Worm (Caenorhabditis elegans) whole organism, L4 larva: ENCODE data around the gene srh-204.

Experiments
- aly-2 ChIP-seq: sonication (generic microtip); optimal IDR thresholded peaks from 2 replicates; lab custom pipeline; 2018; ENCODE audit warnings: missing biosample characterization, missing genetic modification characterization
- ceh-82 ChIP-seq: sonication (generic microtip); optimal IDR thresholded peaks from 2 replicates; lab custom pipeline; 2017; ENCODE audit warnings: missing biosample characterization, missing genetic modification characterization
- mdl-1 ChIP-seq, 2 experiments: fragments of 150-350 bp in 1 of 2; sonication (generic microtip) in 1 of 2; optimal IDR thresholded peaks; 2 replicates each; lab custom pipeline; 2014 to 2017; ENCODE audit warnings: missing biosample characterization in 2 of 2, missing genetic modification characterization in 2 of 2
- nhr-237 ChIP-seq: sonication (generic microtip); optimal IDR thresholded peaks from 2 replicates; lab custom pipeline; 2017; ENCODE audit warnings: missing biosample characterization, missing genetic modification characterization
- nhr-41 ChIP-seq: fragments of 200-800 bp; sonication (Bioruptor generic); IDR thresholded peaks from 2 replicates; pipeline ENCODE4 v1.3.6; 2022; ENCODE audit warnings: missing genetic modification reagents, missing genetic modification characterization, missing compliant biosample characterization
- pha-4 ChIP-seq, 2 experiments: fragments of 150-350 bp in 1 of 2; fragments of 200-800 bp in 1 of 2; sonication (Bioruptor generic) in 1 of 2; IDR thresholded peaks in 1 of 2; optimal IDR thresholded peaks in 1 of 2; 2 replicates each; pipeline versions ENCODE4 v1.3.6 to Lab custom; 2014 to 2022; ENCODE audit warnings: missing genetic modification characterization in 2 of 2, missing genetic modification reagents in 2 of 2, missing biosample characterization in 1 of 2, missing compliant biosample characterization in 1 of 2
- snpc-1.2 ChIP-seq: fragments of 200-800 bp; sonication (Bioruptor generic); IDR thresholded peaks from 2 replicates; pipeline ENCODE4 v1.3.6; 2022; ENCODE audit warnings: missing genetic modification reagents, missing genetic modification characterization, missing compliant biosample characterization
- unc-39 ChIP-seq: sonication (generic microtip); optimal IDR thresholded peaks from 2 replicates; lab custom pipeline; 2017; ENCODE audit warnings: missing biosample characterization, missing genetic modification characterization
- ztf-11 ChIP-seq: fragments of 150-350 bp; optimal IDR thresholded peaks from 2 replicates; lab custom pipeline; 2014; ENCODE audit warnings: missing biosample characterization, missing genetic modification characterization

ce11 chrV:4216902-4217301 is 23.3 kb downstream of the srh-204 start:
- TF ChIP-seq nhr-41 (GFP tag; lab: Robert Waterston, UW) (no peak), pha-4 (GFP tag; IDR thresholded peaks at IDR 0.05; lab: Robert Waterston, UW) (no peak), pha-4 (tag; optimal IDR thresholded peaks at IDR 0.05; lab: Kevin White, UChicago) (no peak), ceh-82 (tag; lab: Kevin White, UChicago) (no peak), snpc-1.2 (GFP tag; lab: Robert Waterston, UW) (no peak), nhr-237 (tag; lab: Kevin White, UChicago) (no peak), unc-39 (tag; lab: Kevin White, UChicago) (no peak), ztf-11 (no peak), mdl-1 (tag; optimal IDR thresholded peaks at IDR 0.05; lab: Kevin White, UChicago) (no peak), aly-2 (tag; lab: Kevin White, UChicago) (no peak)
